Fruit fly (Drosophila melanogaster) whole organism, embryonic: ENCODE data around the gene CG6923.

Experiments used
- C15 ChIP-seq: fragments of 200-800 bp; sonication (Bioruptor generic); IDR thresholded peaks from 3 replicates; pipeline ENCODE4 v1.3.6; 2022; ENCODE audit warnings: missing biosample characterization, missing genetic modification characterization
- CG1024 ChIP-seq: fragments of 200-800 bp; sonication (Bioruptor generic); IDR thresholded peaks from 2 replicates; pipeline ENCODE4 v1.3.6; 2022; ENCODE audit warnings: missing biosample characterization, missing genetic modification characterization
- CG11085 ChIP-seq: fragments of 200-800 bp; sonication (Bioruptor generic); IDR thresholded peaks from 2 replicates; pipeline ENCODE4 v1.3.6; 2022; ENCODE audit warnings: missing biosample characterization, missing genetic modification characterization
- CG12744 ChIP-seq: fragments of 200-800 bp; sonication (Bioruptor generic); optimal IDR thresholded peaks from 2 replicates; lab custom pipeline; 2016; ENCODE audit warnings: missing biosample characterization, missing genetic modification characterization
- CG13624 ChIP-seq: fragments of 200-800 bp; sonication (Bioruptor generic); optimal IDR thresholded peaks from 2 replicates; lab custom pipeline; 2016; ENCODE audit warnings: missing biosample characterization, missing genetic modification characterization
- CG17359 ChIP-seq: fragments of 200-800 bp; sonication (Bioruptor generic); optimal IDR thresholded peaks from 3 replicates; lab custom pipeline; 2018; ENCODE audit warnings: missing biosample characterization, mild to moderate bottlenecking, missing genetic modification characterization, moderate library complexity
- CG17385 ChIP-seq: fragments of 200-800 bp; sonication (Bioruptor generic); optimal IDR thresholded peaks from 3 replicates; lab custom pipeline; 2018; ENCODE audit warnings: missing biosample characterization, mild to moderate bottlenecking, missing genetic modification characterization
- CG18599 ChIP-seq: fragments of 200-800 bp; sonication (Bioruptor generic); optimal IDR thresholded peaks from 3 replicates; lab custom pipeline; 2017; ENCODE audit warnings: missing biosample characterization, missing genetic modification characterization, mild to moderate bottlenecking, moderate library complexity, missing genetic modification reagents
- CG2129 ChIP-seq: fragments of 200-800 bp; sonication (Bioruptor generic); IDR thresholded peaks from 2 replicates; pipeline ENCODE4 v1.3.6; 2022; ENCODE audit warnings: missing biosample characterization, missing genetic modification characterization; ENCODE audit not compliant: partially characterized antibody
- CG31365 ChIP-seq: fragments of 200-800 bp; sonication (Bioruptor generic); optimal IDR thresholded peaks from 2 replicates; lab custom pipeline; 2018; ENCODE audit warnings: missing biosample characterization, mild to moderate bottlenecking, missing genetic modification characterization
- CG31388 ChIP-seq: fragments of 200-800 bp; sonication (Bioruptor generic); optimal IDR thresholded peaks from 2 replicates; lab custom pipeline; 2016; ENCODE audit warnings: missing biosample characterization, missing genetic modification characterization
- CG31441 ChIP-seq: fragments of 200-800 bp; sonication (Bioruptor generic); IDR thresholded peaks from 2 replicates; pipeline ENCODE4 v1.3.6; 2022; ENCODE audit warnings: missing biosample characterization, missing genetic modification characterization
- CG32532 ChIP-seq: fragments of 200-800 bp; sonication (Bioruptor generic); IDR thresholded peaks from 2 replicates; pipeline ENCODE4 v1.3.6; 2022; ENCODE audit warnings: missing biosample characterization, missing genetic modification characterization
- CG33557 ChIP-seq: fragments of 200-800 bp; sonication (Bioruptor generic); optimal IDR thresholded peaks from 2 replicates; lab custom pipeline; 2019; ENCODE audit warnings: missing biosample characterization, mild to moderate bottlenecking, missing genetic modification characterization, moderate library complexity
- CG3407 ChIP-seq: fragments of 200-800 bp; sonication (Bioruptor generic); optimal IDR thresholded peaks from 2 replicates; lab custom pipeline; 2018; ENCODE audit warnings: missing biosample characterization, mild to moderate bottlenecking, missing genetic modification characterization
- CG4328 ChIP-seq: fragments of 200-800 bp; sonication (Bioruptor generic); optimal IDR thresholded peaks from 3 replicates; lab custom pipeline; 2017; ENCODE audit warnings: missing biosample characterization, missing genetic modification reagents, missing genetic modification characterization
- CG6765 ChIP-seq: fragments of 200-800 bp; sonication (Bioruptor generic); optimal IDR thresholded peaks from 3 replicates; lab custom pipeline; 2017; ENCODE audit warnings: missing biosample characterization, mild to moderate bottlenecking, missing genetic modification characterization
- CG6854 ChIP-seq: fragments of 200-800 bp; sonication (Bioruptor generic); optimal IDR thresholded peaks from 3 replicates; lab custom pipeline; 2017; ENCODE audit warnings: missing biosample characterization, mild to moderate bottlenecking, missing genetic modification characterization
- CG7556 ChIP-seq: fragments of 200-800 bp; sonication (Bioruptor generic); optimal IDR thresholded peaks from 2 replicates; lab custom pipeline; 2017; ENCODE audit warnings: missing biosample characterization, mild to moderate bottlenecking, missing genetic modification characterization
- CG8924 ChIP-seq: fragments of 200-800 bp; optimal IDR thresholded peaks from 3 replicates; lab custom pipeline; 2019; ENCODE audit warnings: missing biosample characterization, mild to moderate bottlenecking, missing genetic modification characterization, moderate library complexity
- CG9609 ChIP-seq: fragments of 200-800 bp; sonication (Bioruptor generic); optimal IDR thresholded peaks from 3 replicates; lab custom pipeline; 2016; ENCODE audit warnings: missing biosample characterization, missing genetic modification characterization
- Dp ChIP-seq: fragments of 200-800 bp; sonication (Bioruptor generic); optimal IDR thresholded peaks from 2 replicates; lab custom pipeline; 2018; ENCODE audit warnings: missing biosample characterization, mild to moderate bottlenecking, missing genetic modification characterization, moderate library complexity
- Eip74EF ChIP-seq, 2 experiments: fragments of 200-800 bp in 1 of 2; fragments of >200 bp in 1 of 2; sonication (Bioruptor generic) in 1 of 2; optimal IDR thresholded peaks; 2 replicates each; lab custom pipeline; 2017 to 2019; ENCODE audit warnings: missing biosample characterization in 2 of 2, missing genetic modification characterization in 2 of 2, mild to moderate bottlenecking in 1 of 2, moderate library complexity in 1 of 2
- Elba2 ChIP-seq: fragments of 200-800 bp; sonication (Bioruptor generic); optimal IDR thresholded peaks from 3 replicates; lab custom pipeline; 2016; ENCODE audit warnings: missing biosample characterization, missing genetic modification characterization
- Fer2 ChIP-seq: fragments of 200-800 bp; sonication (Bioruptor generic); optimal IDR thresholded peaks from 2 replicates; lab custom pipeline; 2018; ENCODE audit warnings: missing biosample characterization, mild to moderate bottlenecking, missing genetic modification characterization, moderate library complexity
- Gsc ChIP-seq: fragments of 200-800 bp; sonication (Bioruptor generic); IDR thresholded peaks from 2 replicates; pipeline ENCODE4 v1.3.6; 2022; ENCODE audit warnings: missing biosample characterization, missing genetic modification characterization
- HLHmδ ChIP-seq: fragments of 200-800 bp; sonication (Bioruptor generic); optimal IDR thresholded peaks from 2 replicates; lab custom pipeline; 2018; ENCODE audit warnings: missing biosample characterization, mild to moderate bottlenecking, missing genetic modification characterization, moderate library complexity
- Hr78 ChIP-seq, 2 experiments: fragments of 200-800 bp in 1 of 2; fragments of >200 bp in 1 of 2; sonication (Bioruptor generic) in 1 of 2; optimal IDR thresholded peaks; 2 replicates each; lab custom pipeline; 2017 to 2019; ENCODE audit warnings: missing biosample characterization in 2 of 2, missing genetic modification characterization in 2 of 2, mild to moderate bottlenecking in 1 of 2, moderate library complexity in 1 of 2
- NC2β ChIP-seq: fragments of 200-800 bp; sonication (Bioruptor generic); optimal IDR thresholded peaks from 2 replicates; lab custom pipeline; 2016; ENCODE audit warnings: missing biosample characterization, missing genetic modification characterization
- Oli ChIP-seq: fragments of 200-800 bp; sonication (Bioruptor generic); optimal IDR thresholded peaks from 2 replicates; lab custom pipeline; 2018; ENCODE audit warnings: missing biosample characterization, mild to moderate bottlenecking, missing genetic modification characterization, moderate library complexity
- Rfx ChIP-seq: fragments of 200-800 bp; sonication (Bioruptor generic); IDR thresholded peaks from 2 replicates; pipeline ENCODE4 v1.3.6; 2022; ENCODE audit warnings: missing biosample characterization, missing genetic modification characterization
- Trl ChIP-seq, 3 experiments: fragments of >200 bp in 2 of 3; fragments of 200-800 bp in 1 of 3; sonication (Bioruptor generic) in 1 of 3; optimal IDR thresholded peaks; 2 replicates in 1 of 3; 3 replicates in 2 of 3; lab custom pipeline; 2016 to 2017; ENCODE audit warnings: missing biosample characterization in 1 of 3, missing genetic modification characterization in 1 of 3
- ac ChIP-seq: fragments of 200-800 bp; sonication (Bioruptor generic); optimal IDR thresholded peaks from 3 replicates; lab custom pipeline; 2017; ENCODE audit warnings: missing biosample characterization, mild to moderate bottlenecking, missing genetic modification characterization
- ap ChIP-seq: fragments of 200-800 bp; sonication (Bioruptor generic); IDR thresholded peaks from 2 replicates; pipeline ENCODE4 v1.3.6; 2022; ENCODE audit warnings: missing biosample characterization, missing genetic modification characterization
- croc ChIP-seq: fragments of 200-800 bp; sonication (Bioruptor generic); conservative IDR thresholded peaks from 3 replicates; pipeline ENCODE4 v1.3.6; 2022; ENCODE audit warnings: missing biosample characterization, missing genetic modification characterization
- cwo ChIP-seq: fragments of 200-800 bp; sonication (Bioruptor generic); optimal IDR thresholded peaks from 3 replicates; lab custom pipeline; 2017; ENCODE audit warnings: missing biosample characterization, missing genetic modification characterization, mild to moderate bottlenecking, moderate library complexity, missing genetic modification reagents
- dysf ChIP-seq: fragments of 200-800 bp; sonication (Bioruptor generic); IDR thresholded peaks from 3 replicates; pipeline ENCODE4 v1.3.6; 2022; ENCODE audit warnings: missing biosample characterization, missing genetic modification characterization
- fru ChIP-seq: fragments of >200 bp; optimal IDR thresholded peaks from 2 replicates; lab custom pipeline; 2017
- gfzf ChIP-seq: fragments of 200-800 bp; sonication (Bioruptor generic); optimal IDR thresholded peaks from 2 replicates; lab custom pipeline; 2016; ENCODE audit warnings: missing biosample characterization, mild to moderate bottlenecking, missing genetic modification characterization, moderate library complexity
- gsb ChIP-seq: fragments of 200-800 bp; sonication (Bioruptor generic); IDR thresholded peaks from 2 replicates; pipeline ENCODE4 v1.3.6; 2022; ENCODE audit warnings: missing biosample characterization, missing genetic modification characterization
- knrl ChIP-seq: fragments of 200-800 bp; sonication (Bioruptor generic); IDR thresholded peaks from 3 replicates; pipeline ENCODE4 v1.3.6; 2022; ENCODE audit warnings: missing biosample characterization, missing genetic modification characterization; ENCODE audit not compliant: partially characterized antibody
- lilli ChIP-seq: fragments of 200-800 bp; sonication (Bioruptor generic); optimal IDR thresholded peaks from 3 replicates; lab custom pipeline; 2016; ENCODE audit warnings: missing biosample characterization, missing genetic modification characterization
- odd ChIP-seq: fragments of 200-800 bp; sonication (Bioruptor generic); optimal IDR thresholded peaks from 2 replicates; lab custom pipeline; 2017; ENCODE audit warnings: missing biosample characterization, mild to moderate bottlenecking, missing genetic modification characterization
- pb ChIP-seq: fragments of 200-800 bp; sonication (Bioruptor generic); optimal IDR thresholded peaks from 3 replicates; lab custom pipeline; 2016; ENCODE audit warnings: missing biosample characterization, missing genetic modification characterization
- pfk ChIP-seq: fragments of 200-800 bp; sonication (Bioruptor generic); optimal IDR thresholded peaks from 2 replicates; lab custom pipeline; 2018; ENCODE audit warnings: missing biosample characterization, mild to moderate bottlenecking, missing genetic modification characterization, moderate library complexity
- repo ChIP-seq: fragments of 200-800 bp; sonication (Bioruptor generic); optimal IDR thresholded peaks from 2 replicates; lab custom pipeline; 2016; ENCODE audit warnings: missing biosample characterization, missing genetic modification characterization
- rib ChIP-seq: fragments of 200-800 bp; sonication (Bioruptor generic); IDR thresholded peaks from 2 replicates; pipeline ENCODE4 v1.3.6; 2022; ENCODE audit warnings: missing biosample characterization, missing genetic modification characterization
- sqz ChIP-seq: fragments of 200-800 bp; sonication (Bioruptor generic); optimal IDR thresholded peaks from 3 replicates; lab custom pipeline; 2018; ENCODE audit warnings: missing biosample characterization, mild to moderate bottlenecking, missing genetic modification characterization
- unpg ChIP-seq: fragments of 200-800 bp; sonication (Bioruptor generic); optimal IDR thresholded peaks from 3 replicates; lab custom pipeline; 2018; ENCODE audit warnings: missing biosample characterization, mild to moderate bottlenecking, missing genetic modification characterization, moderate library complexity
- vvl ChIP-seq: fragments of 200-800 bp; sonication (Bioruptor generic); IDR thresholded peaks from 2 replicates; pipeline ENCODE4 v1.3.6; 2022; ENCODE audit warnings: missing biosample characterization, missing genetic modification characterization

CG6923 gene

dm6 chr3R:11772181-11772827, 22.5 kb upstream of the CG6923 start (continued):
- TF ChIP-seq ac (GFP tag; lab: Kevin White, UChicago) (no peak), C15 (GFP tag; lab: Robert Waterston, UW) (no peak), Trl (optimal IDR thresholded peaks at IDR 0.05; lab: Kevin White, UChicago) (no peak), Trl (GFP tag; optimal IDR thresholded peaks at IDR 0.05; lab: Kevin White, UChicago) (no peak), rib (GFP tag; lab: Robert Waterston, UW) (no peak), CG2129 (GFP tag; lab: Robert Waterston, UW) (no peak), Elba2 (GFP tag; lab: Kevin White, UChicago) (no peak), CG17359 (no peak), CG31388 (GFP tag; lab: Kevin White, UChicago) (no peak), Oli (tag; lab: Kevin White, UChicago) (no peak), odd (GFP tag; lab: Kevin White, UChicago) (no peak), CG33557 (GFP tag; lab: Kevin White, UChicago) (no peak), pb (GFP tag; lab: Kevin White, UChicago) (no peak), CG8924 (tag; lab: Kevin White, UChicago) (no peak), Dp (GFP tag; lab: Kevin White, UChicago) (no peak), Hr78 (GFP tag; optimal IDR thresholded peaks at IDR 0.05; lab: Kevin White, UChicago) (no peak), Gsc (GFP tag; lab: Robert Waterston, UW) (no peak), CG17385 (GFP tag; lab: Kevin White, UChicago) (no peak), cwo (GFP tag; lab: Kevin White, UChicago) (peak; percentile 39), repo (GFP tag; lab: Kevin White, UChicago) (no peak), pfk (peak; percentile 26), Eip74EF (GFP tag; optimal IDR thresholded peaks at IDR 0.05; lab: Kevin White, UChicago) (no peak), CG7556 (no peak), CG12744 (GFP tag; lab: Kevin White, UChicago) (no peak), gfzf (GFP tag; lab: Kevin White, UChicago) (no peak), dysf (no peak), HLHmδ (GFP tag; lab: Kevin White, UChicago) (no peak), lilli (no peak), CG6765 (no peak), Rfx (GFP tag; lab: Robert Waterston, UW) (no peak), CG18599 (no peak), unpg (no peak), gsb (GFP tag; lab: Robert Waterston, UW) (no peak), ap (GFP tag; lab: Robert Waterston, UW) (no peak), CG3407 (GFP tag; lab: Kevin White, UChicago) (no peak), NC2β (GFP tag; lab: Kevin White, UChicago) (no peak), CG6854 (GFP tag; lab: Kevin White, UChicago) (no peak), CG31441 (no peak), CG13624 (GFP tag; lab: Kevin White, UChicago) (no peak), fru (lab: Kevin White, UChicago) (no peak), Fer2 (tag; lab: Kevin White, UChicago) (no peak), CG31365 (tag; lab: Kevin White, UChicago) (no peak), vvl (GFP tag; lab: Robert Waterston, UW) (no peak), knrl (GFP tag; lab: Robert Waterston, UW) (no peak), CG4328 (GFP tag; lab: Kevin White, UChicago) (no peak), sqz (GFP tag; lab: Kevin White, UChicago) (no peak), CG9609 (GFP tag; lab: Kevin White, UChicago) (no peak), CG11085 (GFP tag; lab: Robert Waterston, UW) (no peak), CG1024 (GFP tag; lab: Robert Waterston, UW) (no peak), croc (GFP tag; lab: Robert Waterston, UW) (no peak), CG32532 (GFP tag; lab: Robert Waterston, UW) (no peak)
